Fruit fly (Drosophila melanogaster) whole organism, embryonic: Measurements from ENCODE around the gene LanB1.

ENCODE experiments used
- ATbp ChIP-seq: fragments of 200-800 bp; sonication (Bioruptor generic); optimal IDR thresholded peaks from 2 replicates; lab custom pipeline; 2017; ENCODE audit warnings: missing biosample characterization, mild to moderate bottlenecking, missing genetic modification characterization, missing genetic modification reagents
- Asciz ChIP-seq: fragments of 200-800 bp; sonication (Bioruptor generic); optimal IDR thresholded peaks from 2 replicates; lab custom pipeline; 2017; ENCODE audit warnings: missing biosample characterization, mild to moderate bottlenecking, missing genetic modification characterization, missing genetic modification reagents
- BtbVII ChIP-seq: fragments of 200-800 bp; sonication (Bioruptor generic); optimal IDR thresholded peaks from 3 replicates; lab custom pipeline; 2017; ENCODE audit warnings: missing biosample characterization, mild to moderate bottlenecking, missing genetic modification characterization
- CG10147 ChIP-seq: fragments of 200-800 bp; sonication (Bioruptor generic); optimal IDR thresholded peaks from 2 replicates; lab custom pipeline; 2019; ENCODE audit warnings: missing biosample characterization, mild to moderate bottlenecking, missing genetic modification characterization, moderate library complexity
- CG10274 ChIP-seq: fragments of 200-800 bp; sonication (Bioruptor generic); optimal IDR thresholded peaks from 3 replicates; lab custom pipeline; 2017; ENCODE audit warnings: missing biosample characterization, mild to moderate bottlenecking, missing genetic modification characterization
- CG1603 ChIP-seq: fragments of 200-800 bp; sonication (Bioruptor generic); optimal IDR thresholded peaks from 2 replicates; lab custom pipeline; 2019; ENCODE audit warnings: missing biosample characterization, mild to moderate bottlenecking, missing genetic modification characterization, moderate library complexity
- CG17385 ChIP-seq: fragments of 200-800 bp; sonication (Bioruptor generic); optimal IDR thresholded peaks from 3 replicates; lab custom pipeline; 2018; ENCODE audit warnings: missing biosample characterization, mild to moderate bottlenecking, missing genetic modification characterization
- CG17568 ChIP-seq: fragments of 200-800 bp; sonication (Bioruptor generic); optimal IDR thresholded peaks from 2 replicates; lab custom pipeline; 2018; ENCODE audit warnings: missing biosample characterization, mild to moderate bottlenecking, missing genetic modification characterization, moderate library complexity
- CG2875 ChIP-seq: fragments of 200-800 bp; sonication (Bioruptor generic); optimal IDR thresholded peaks from 2 replicates; lab custom pipeline; 2017; ENCODE audit warnings: missing biosample characterization, mild to moderate bottlenecking, missing genetic modification characterization, missing genetic modification reagents
- CG6813 ChIP-seq: fragments of 200-800 bp; sonication (Bioruptor generic); optimal IDR thresholded peaks from 2 replicates; lab custom pipeline; 2017; ENCODE audit warnings: missing biosample characterization, missing genetic modification characterization, mild to moderate bottlenecking, moderate library complexity, missing genetic modification reagents
- CG7745 ChIP-seq: fragments of 200-800 bp; sonication (Bioruptor generic); optimal IDR thresholded peaks from 2 replicates; lab custom pipeline; 2018; ENCODE audit warnings: missing biosample characterization, mild to moderate bottlenecking, missing genetic modification characterization, moderate library complexity
- CG7987 ChIP-seq: fragments of 200-800 bp; sonication (Bioruptor generic); optimal IDR thresholded peaks from 2 replicates; lab custom pipeline; 2018; ENCODE audit warnings: missing biosample characterization, mild to moderate bottlenecking, missing genetic modification characterization, moderate library complexity
- CG8765 ChIP-seq: fragments of 200-800 bp; sonication (Bioruptor generic); IDR thresholded peaks from 2 replicates; pipeline ENCODE4 v1.3.6; 2022; ENCODE audit warnings: missing biosample characterization, missing genetic modification characterization
- CHES-1-like ChIP-seq: fragments of 200-800 bp; sonication (Bioruptor generic); optimal IDR thresholded peaks from 2 replicates; lab custom pipeline; 2016; ENCODE audit warnings: missing biosample characterization, missing genetic modification characterization
- CrebB ChIP-seq: fragments of 200-800 bp; sonication (Bioruptor generic); optimal IDR thresholded peaks from 3 replicates; lab custom pipeline; 2018; ENCODE audit warnings: missing biosample characterization, mild to moderate bottlenecking, missing genetic modification characterization
- D ChIP-seq, 2 experiments: fragments of 200-800 bp in 1 of 2; fragments of >200 bp in 1 of 2; sonication (Bioruptor generic) in 1 of 2; optimal IDR thresholded peaks; 2 replicates in 1 of 2; 3 replicates in 1 of 2; lab custom pipeline; 2017; ENCODE audit warnings: mild to moderate bottlenecking in 1 of 2, missing biosample characterization in 1 of 2, missing genetic modification characterization in 1 of 2, missing genetic modification reagents in 1 of 2
- Doc2 ChIP-seq: fragments of 200-800 bp; sonication (Bioruptor generic); IDR thresholded peaks from 2 replicates; pipeline ENCODE4 v1.3.6; 2022; ENCODE audit warnings: missing biosample characterization, missing genetic modification characterization
- Fer1 ChIP-seq: fragments of 200-800 bp; sonication (Bioruptor generic); optimal IDR thresholded peaks from 2 replicates; lab custom pipeline; 2017; ENCODE audit warnings: missing biosample characterization, mild to moderate bottlenecking, missing genetic modification characterization
- HLH3B ChIP-seq: fragments of 200-800 bp; sonication (Bioruptor generic); IDR thresholded peaks from 2 replicates; pipeline ENCODE4 v1.3.6; 2022; ENCODE audit warnings: missing biosample characterization, missing genetic modification characterization
- Hr78 ChIP-seq, 2 experiments: fragments of 200-800 bp in 1 of 2; fragments of >200 bp in 1 of 2; sonication (Bioruptor generic) in 1 of 2; optimal IDR thresholded peaks; 2 replicates each; lab custom pipeline; 2017 to 2019; ENCODE audit warnings: missing biosample characterization in 2 of 2, missing genetic modification characterization in 2 of 2, mild to moderate bottlenecking in 1 of 2, moderate library complexity in 1 of 2
- Mad ChIP-seq: fragments of 200-800 bp; sonication (Bioruptor generic); optimal IDR thresholded peaks from 2 replicates; lab custom pipeline; 2016; ENCODE audit warnings: missing biosample characterization, missing genetic modification characterization
- Myb ChIP-seq: fragments of 200-800 bp; sonication (Bioruptor generic); optimal IDR thresholded peaks from 2 replicates; lab custom pipeline; 2016; ENCODE audit warnings: missing biosample characterization, missing genetic modification characterization
- Sox100B ChIP-seq: fragments of 200-800 bp; sonication (Bioruptor generic); optimal IDR thresholded peaks from 3 replicates; lab custom pipeline; 2018; ENCODE audit warnings: missing biosample characterization, mild to moderate bottlenecking, missing genetic modification characterization
- Spps ChIP-seq: fragments of 200-800 bp; sonication (Bioruptor generic); optimal IDR thresholded peaks from 2 replicates; lab custom pipeline; 2018; ENCODE audit warnings: missing biosample characterization, mild to moderate bottlenecking, missing genetic modification characterization
- Sry-β ChIP-seq: fragments of 200-800 bp; sonication (Bioruptor generic); optimal IDR thresholded peaks from 2 replicates; lab custom pipeline; 2018; ENCODE audit warnings: missing biosample characterization, mild to moderate bottlenecking, missing genetic modification characterization, moderate library complexity
- Stat92E ChIP-seq, 3 experiments: fragments of >200 bp in 2 of 3; fragments of 200-800 bp in 1 of 3; sonication (Bioruptor generic) in 1 of 3; optimal IDR thresholded peaks; 2 replicates each; lab custom pipeline; 2017 to 2019; ENCODE audit warnings: missing biosample characterization in 3 of 3, missing genetic modification characterization in 3 of 3, mild to moderate bottlenecking in 1 of 3, moderate library complexity in 1 of 3
- Usf ChIP-seq: fragments of 200-800 bp; sonication (Bioruptor generic); optimal IDR thresholded peaks from 2 replicates; lab custom pipeline; 2017; ENCODE audit warnings: missing genotype, missing biosample characterization, missing genetic modification characterization
- Vsx1 ChIP-seq: fragments of 200-800 bp; sonication (Bioruptor generic); optimal IDR thresholded peaks from 2 replicates; lab custom pipeline; 2017; ENCODE audit warnings: missing biosample characterization, mild to moderate bottlenecking, missing genetic modification characterization, missing genetic modification reagents
- crol ChIP-seq: fragments of 200-800 bp; sonication (Bioruptor generic); IDR thresholded peaks from 2 replicates; pipeline ENCODE4 v1.3.6; 2022; ENCODE audit warnings: missing biosample characterization, missing genetic modification characterization
- da ChIP-seq: fragments of 200-800 bp; sonication (Bioruptor generic); optimal IDR thresholded peaks from 2 replicates; lab custom pipeline; 2016; ENCODE audit warnings: missing biosample characterization, missing genetic modification characterization
- fd102C ChIP-seq: fragments of 200-800 bp; sonication (Bioruptor generic); optimal IDR thresholded peaks from 2 replicates; lab custom pipeline; 2018; ENCODE audit warnings: missing biosample characterization, mild to moderate bottlenecking, missing genetic modification characterization, moderate library complexity
- grau ChIP-seq: fragments of 200-800 bp; optimal IDR thresholded peaks from 3 replicates; lab custom pipeline; 2019; ENCODE audit warnings: missing biosample characterization, mild to moderate bottlenecking, missing genetic modification characterization, moderate library complexity
- inv ChIP-seq: fragments of 200-800 bp; sonication (Bioruptor generic); IDR thresholded peaks from 2 replicates; pipeline ENCODE4 v1.3.6; 2022; ENCODE audit warnings: missing biosample characterization, missing genetic modification characterization; ENCODE audit not compliant: partially characterized antibody
- lab ChIP-seq: fragments of 200-800 bp; sonication (Bioruptor generic); optimal IDR thresholded peaks from 3 replicates; lab custom pipeline; 2017; ENCODE audit warnings: missing biosample characterization, missing genetic modification characterization, mild to moderate bottlenecking, moderate library complexity, missing genetic modification reagents
- lola ChIP-seq, 3 experiments: fragments of >200 bp in 2 of 3; fragments of 200-800 bp in 1 of 3; sonication (Bioruptor generic) in 1 of 3; optimal IDR thresholded peaks; 2 replicates each; lab custom pipeline; 2017 to 2019; ENCODE audit warnings: missing biosample characterization in 3 of 3, missing genetic modification characterization in 3 of 3, mild to moderate bottlenecking in 1 of 3, moderate library complexity in 1 of 3
- mirr ChIP-seq: fragments of 200-800 bp; sonication (Bioruptor generic); optimal IDR thresholded peaks from 3 replicates; lab custom pipeline; 2018; ENCODE audit warnings: missing biosample characterization, mild to moderate bottlenecking, missing genetic modification characterization
- nau ChIP-seq: fragments of 200-800 bp; sonication (Bioruptor generic); optimal IDR thresholded peaks from 3 replicates; lab custom pipeline; 2017; ENCODE audit warnings: missing biosample characterization, mild to moderate bottlenecking, missing genetic modification characterization, missing genetic modification reagents
- nom ChIP-seq: fragments of 200-800 bp; sonication (Bioruptor generic); optimal IDR thresholded peaks from 2 replicates; lab custom pipeline; 2017; ENCODE audit warnings: missing biosample characterization, missing genetic modification characterization, mild to moderate bottlenecking, moderate library complexity, missing genetic modification reagents
- psq ChIP-seq: fragments of 200-800 bp; sonication (Bioruptor generic); optimal IDR thresholded peaks from 2 replicates; lab custom pipeline; 2017; ENCODE audit warnings: missing biosample characterization, missing genetic modification characterization
- pum ChIP-seq: fragments of 200-800 bp; sonication (Bioruptor generic); optimal IDR thresholded peaks from 2 replicates; lab custom pipeline; 2016; ENCODE audit warnings: missing biosample characterization, missing genetic modification characterization
- row ChIP-seq: fragments of 200-800 bp; sonication (Bioruptor generic); IDR thresholded peaks from 3 replicates; pipeline ENCODE4 v1.3.6; 2022; ENCODE audit warnings: missing biosample characterization, missing genetic modification characterization
- scrt ChIP-seq: fragments of 200-800 bp; sonication (Bioruptor generic); optimal IDR thresholded peaks from 2 replicates; lab custom pipeline; 2018; ENCODE audit warnings: missing biosample characterization, mild to moderate bottlenecking, missing genetic modification characterization, moderate library complexity
- sima ChIP-seq: fragments of 200-800 bp; sonication (Bioruptor generic); optimal IDR thresholded peaks from 2 replicates; lab custom pipeline; 2016; ENCODE audit warnings: missing biosample characterization, missing genetic modification characterization
- tio ChIP-seq: fragments of 200-800 bp; sonication (Bioruptor generic); optimal IDR thresholded peaks from 2 replicates; lab custom pipeline; 2017; ENCODE audit warnings: missing biosample characterization, missing genetic modification characterization, inconsistent platforms

Gene LanB1

dm6 chr2L:7828901-7829300, 17.7 kb downstream of the LanB1 start (continued):
- TF ChIP-seq scrt (GFP tag; lab: Kevin White, UChicago), result peak; percentile 7
- no peak for TF ChIP-seq Mad (GFP tag; lab: Kevin White, UChicago)
- TF ChIP-seq CG10147, result no peak
- no peak for TF ChIP-seq CG10274
- TF ChIP-seq D (optimal IDR thresholded peaks at IDR 0.05; lab: Kevin White, UChicago), result no peak
- TF ChIP-seq D (GFP tag; optimal IDR thresholded peaks at IDR 0.05; lab: Kevin White, UChicago), result no peak
- no peak for TF ChIP-seq Sry-β (GFP tag; lab: Kevin White, UChicago)
- peak in 1 of 2 experiments; percentile 43 for TF ChIP-seq Hr78 (GFP tag; optimal IDR thresholded peaks at IDR 0.05; lab: Kevin White, UChicago)
- TF ChIP-seq grau (tag; lab: Kevin White, UChicago), result no peak
- TF ChIP-seq CG17385, result peak; percentile 22
- peak; percentile 8 for TF ChIP-seq nom
- no peak for TF ChIP-seq da (GFP tag; lab: Kevin White, UChicago)
- peak; percentile 38 for TF ChIP-seq CG7987 (GFP tag; lab: Kevin White, UChicago)
- TF ChIP-seq Stat92E (GFP tag; optimal IDR thresholded peaks at IDR 0.05; lab: Kevin White, UChicago), result no peak
- TF ChIP-seq CG6813 (GFP tag; lab: Kevin White, UChicago), result peak; percentile 61
- TF ChIP-seq fd102C (GFP tag; lab: Kevin White, UChicago), result no peak
- TF ChIP-seq lola (GFP tag; optimal IDR thresholded peaks at IDR 0.05; lab: Kevin White, UChicago), result no peak
- peak; percentile 28; the same call in 1 of the 2 replicates for TF ChIP-seq crol (GFP tag; lab: Robert Waterston, UW)
- TF ChIP-seq Usf (GFP tag; lab: Kevin White, UChicago), result no peak
- TF ChIP-seq lab (GFP tag; lab: Kevin White, UChicago), result peak; percentile 23
- TF ChIP-seq Spps, result no peak
- peak; percentile 47 for TF ChIP-seq BtbVII (GFP tag; lab: Kevin White, UChicago)
- TF ChIP-seq Asciz (GFP tag; lab: Kevin White, UChicago), result peak; percentile 46
- peak; percentile 15 for TF ChIP-seq Fer1 (GFP tag; lab: Kevin White, UChicago)
- TF ChIP-seq CG2875 (GFP tag; lab: Kevin White, UChicago), result peak; percentile 13
- TF ChIP-seq ATbp (GFP tag; lab: Kevin White, UChicago), result peak; percentile 15
- no peak for TF ChIP-seq HLH3B (GFP tag; lab: Robert Waterston, UW)
- TF ChIP-seq CG8765 (GFP tag; lab: Robert Waterston, UW), result no peak
- no peak for TF ChIP-seq Myb (GFP tag; lab: Kevin White, UChicago)
- peak; percentile 26 for TF ChIP-seq CG1603 (tag; lab: Kevin White, UChicago)
- TF ChIP-seq row (GFP tag; lab: Robert Waterston, UW), result no peak
- no peak for TF ChIP-seq inv (GFP tag; lab: Robert Waterston, UW)
- peak; percentile 14 for TF ChIP-seq CHES-1-like (GFP tag; lab: Kevin White, UChicago)
- peak; percentile 27 for TF ChIP-seq mirr (GFP tag; lab: Kevin White, UChicago)
- no peak for TF ChIP-seq tio (GFP tag; lab: Kevin White, UChicago)
- TF ChIP-seq Vsx1 (GFP tag; lab: Kevin White, UChicago), result no peak
- peak; percentile 20 for TF ChIP-seq CG17568 (GFP tag; lab: Kevin White, UChicago)
- TF ChIP-seq CG7745 (tag; lab: Kevin White, UChicago), result no peak
- TF ChIP-seq CrebB (tag; lab: Kevin White, UChicago), result peak; percentile 17
- TF ChIP-seq nau, result peak; percentile 48
- TF ChIP-seq Sox100B (GFP tag; lab: Kevin White, UChicago), result peak; percentile 35
- TF ChIP-seq psq (GFP tag; lab: Kevin White, UChicago), result no peak
- TF ChIP-seq sima (GFP tag; lab: Kevin White, UChicago), result no peak
- no peak for TF ChIP-seq pum (GFP tag; lab: Kevin White, UChicago)
- no peak for TF ChIP-seq Doc2 (GFP tag; lab: Robert Waterston, UW)
